Worm (Caenorhabditis elegans): ENCODE results near the gene K07E8.7.

DNA sequence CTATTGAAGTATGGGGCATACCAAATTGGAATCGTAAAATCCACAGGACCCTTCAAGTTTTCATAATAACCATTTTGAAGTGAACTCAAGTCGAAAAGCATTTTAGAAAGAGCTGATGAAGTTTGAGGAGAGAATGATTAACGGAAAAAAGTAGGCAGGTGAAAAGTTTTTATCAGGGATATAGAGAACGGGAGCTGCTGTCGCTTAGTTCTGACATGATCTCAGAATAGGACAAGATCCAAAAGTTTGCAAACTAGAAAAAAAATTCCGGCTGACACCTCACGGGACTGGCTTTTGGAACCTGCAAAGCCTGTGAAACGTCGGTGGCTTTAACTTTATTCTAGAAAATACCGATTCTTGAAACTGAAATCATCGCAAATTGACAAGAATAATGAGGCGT lies 20.9 kb upstream of the K07E8.7 start, which contains the start of gene sri-46:
- no peak for TF ChIP-seq cog-1 (tag; optimal IDR thresholded peaks at IDR 0.05)
- TF ChIP-seq ztf-29 (GFP tag; IDR thresholded peaks at IDR 0.05) = no peak

Measured in whole organism, midembryonic.